Worm (Caenorhabditis elegans): Measurements from ENCODE around the gene cit-1.1.

cit-1.1 gene

ce11 chrIII:7977224-7977623 lies 32.4 kb downstream of the cit-1.1 start (continued):
- TF ChIP-seq repo-1 (tag; optimal IDR thresholded peaks at IDR 0.05) (peak; percentile 87), unc-130 (GFP tag; optimal IDR thresholded peaks at IDR 0.05) (peak; percentile 6), lin-26 (GFP tag; IDR thresholded peaks at IDR 0.05) (0 out of 2 replicates have a peak, but pooled peaks have one; percentile 36), F37B4.10 (GFP tag; IDR thresholded peaks at IDR 0.05) (no peak), B0035.1 (tag; optimal IDR thresholded peaks at IDR 0.05) (peak; percentile 27), cebp-1 (GFP tag; IDR thresholded peaks at IDR 0.05) (0 out of 2 replicates have a peak, but pooled peaks have one; percentile 43), cebp-1 (tag; optimal IDR thresholded peaks at IDR 0.05) (peak; percentile 49), hsf-1 (GFP tag; IDR thresholded peaks at IDR 0.05) (0 out of 2 replicates have a peak, but pooled peaks have one; percentile 32), mcd-1 (GFP tag; IDR thresholded peaks at IDR 0.05) (no peak), nhr-90 (tag; optimal IDR thresholded peaks at IDR 0.05) (no peak), Y79H2A.3 (GFP tag; conservative IDR thresholded peaks at IDR 0.05) (0 out of 2 replicates have a peak, but pooled peaks have one; percentile 20), madf-10 (tag; optimal IDR thresholded peaks at IDR 0.05) (peak; percentile 7), K11D2.4 (GFP tag; IDR thresholded peaks at IDR 0.05) (0 out of 2 replicates have a peak, but pooled peaks have one; percentile 52), ekl-4 (GFP tag; IDR thresholded peaks at IDR 0.05) (peak; percentile 36; the same call in 1 of the 2 replicates), tlf-1 (GFP tag; optimal IDR thresholded peaks at IDR 0.05) (peak; percentile 27), C17E4.6 (GFP tag; IDR thresholded peaks at IDR 0.05) (0 out of 2 replicates have a peak, but pooled peaks have one; percentile 32), nfyb-1 (GFP tag; IDR thresholded peaks at IDR 0.05) (peak; percentile 63)

- TF ChIP-seq lsl-1 (GFP tag; optimal IDR thresholded peaks at IDR 0.05) (peak; percentile 6), nfyb-1 (GFP tag; IDR thresholded peaks at IDR 0.05) (peak; percentile 40; the same call in 1 of the 2 replicates), nhr-80 (tag; optimal IDR thresholded peaks at IDR 0.05) (peak; percentile 26), tlf-1 (GFP tag; optimal IDR thresholded peaks at IDR 0.05) (peak; percentile 10), attf-5 (GFP tag; optimal IDR thresholded peaks at IDR 0.05) (peak; percentile 26), F52B5.7 (tag; optimal IDR thresholded peaks at IDR 0.05) (no peak), tbp1 (GFP tag; optimal IDR thresholded peaks at IDR 0.05) (no peak), B0336.3 (GFP tag; IDR thresholded peaks at IDR 0.05) (peak; percentile 24; the same call in 1 of the 2 replicates), unc-62 (GFP tag; optimal IDR thresholded peaks at IDR 0.05) (peak; percentile 3), attf-3 (GFP tag; conservative IDR thresholded peaks at IDR 0.05) (no peak), repo-1 (tag; optimal IDR thresholded peaks at IDR 0.05) (no peak), cebp-1 (GFP tag; IDR thresholded peaks at IDR 0.05) (no peak), cebp-1 (tag; optimal IDR thresholded peaks at IDR 0.05) (peak; percentile 44), mcd-1 (GFP tag; IDR thresholded peaks at IDR 0.05) (peak; percentile 15; the same call in 1 of the 2 replicates), ets-4 (GFP tag; optimal IDR thresholded peaks at IDR 0.05) (peak; percentile 61), die-1 (tag; optimal IDR thresholded peaks at IDR 0.05) (no peak), pha-4 (tag; optimal IDR thresholded peaks at IDR 0.05) (peak; percentile 65)
These were observed 35.5 kb downstream of the cit-1.1 start for ce11 chrIII:7973968-7974607.

- peak; percentile 68 for TF ChIP-seq ceh-100 (GFP tag; IDR thresholded peaks at IDR 0.05)
- no peak for TF ChIP-seq ceh-79 (tag; optimal IDR thresholded peaks at IDR 0.05)
- TF ChIP-seq mxl-1 (tag; optimal IDR thresholded peaks at IDR 0.05) = no peak
- peak; percentile 88 for TF ChIP-seq dox-1 (GFP tag; IDR thresholded peaks at IDR 0.05)
- TF ChIP-seq F57A8.1 (GFP tag; optimal IDR thresholded peaks at IDR 0.05) = no peak
- no peak for TF ChIP-seq ceh-58 (GFP tag; IDR thresholded peaks at IDR 0.05)
- TF ChIP-seq repo-1 (tag; optimal IDR thresholded peaks at IDR 0.05) = peak; percentile 41
- no peak for TF ChIP-seq Y79H2A.3 (GFP tag; conservative IDR thresholded peaks at IDR 0.05)
- no peak for TF ChIP-seq somi-1 (GFP tag; optimal IDR thresholded peaks at IDR 0.05)
- TF ChIP-seq ets-4 (GFP tag; optimal IDR thresholded peaks at IDR 0.05) = peak; percentile 63
- no peak for TF ChIP-seq ceh-91 (GFP tag; IDR thresholded peaks at IDR 0.05)
- TF ChIP-seq lag-1 (GFP tag; IDR thresholded peaks at IDR 0.05) = no peak
- no peak for TF ChIP-seq bed-1 (GFP tag; IDR thresholded peaks at IDR 0.05)
- TF ChIP-seq ekl-4 (GFP tag; IDR thresholded peaks at IDR 0.05) = peak; percentile 87
- TF ChIP-seq K11D2.4 (GFP tag; IDR thresholded peaks at IDR 0.05) = peak; percentile 84
- TF ChIP-seq gei-17 (GFP tag; optimal IDR thresholded peaks at IDR 0.05) = peak; percentile 54
- peak; percentile 84 for TF ChIP-seq madf-6 (GFP tag; IDR thresholded peaks at IDR 0.05)
- TF ChIP-seq ztf-26 (tag; optimal IDR thresholded peaks at IDR 0.05) = peak; percentile 74
- TF ChIP-seq dpl-1 (GFP tag; optimal IDR thresholded peaks at IDR 0.05) = peak; percentile 68
- TF ChIP-seq F57C9.4 (tag; optimal IDR thresholded peaks at IDR 0.05) = no peak
- TF ChIP-seq aptf-2 (GFP tag; conservative IDR thresholded peaks at IDR 0.05) = no peak
- peak; percentile 52 for TF ChIP-seq K12H6.12 (tag; optimal IDR thresholded peaks at IDR 0.05)
These were observed 36.3 kb downstream of the cit-1.1 start, which contains the start of the genes eef-1B.1 and aco-2 for ce11 chrIII:7973201-7973767. TSS of gene eef-1B.1 (minus strand) at chrIII:7973386. TSS of gene aco-2 (plus strand) at chrIII:7973717.
